Worm (Caenorhabditis elegans): ENCODE data around the gene F17C8.9.

The F17C8.9 gene

ce11 chrIII:4756983-4757382, 22.8 kb downstream of the F17C8.9 start, which contains the start of gene fbxl-2:
fbxl-2 (plus strand) TSS chrIII:4757260.
- TF ChIP-seq lin-15B (tag; optimal IDR thresholded peaks at IDR 0.05) (peak; percentile 98), unc-62 (GFP tag; optimal IDR thresholded peaks at IDR 0.05) (peak; percentile 56), dpl-1 (GFP tag; optimal IDR thresholded peaks at IDR 0.05) (peak; percentile 99 to 100 (median 100)), nhr-71 (tag; optimal IDR thresholded peaks at IDR 0.05) (peak; percentile 98), grh-1 (GFP tag; IDR thresholded peaks at IDR 0.05) (peak; percentile 94), nhr-11 (tag; optimal IDR thresholded peaks at IDR 0.05) (peak; percentile 85), fkh-8 (tag; optimal IDR thresholded peaks at IDR 0.05) (peak; percentile 96), mab-9 (GFP tag; IDR thresholded peaks at IDR 0.05) (peak; percentile 93), rnt-1 (tag; optimal IDR thresholded peaks at IDR 0.05) (peak; percentile 99), lsy-2 (tag; optimal IDR thresholded peaks at IDR 0.05) (peak; percentile 97), nhr-76 (tag; optimal IDR thresholded peaks at IDR 0.05) (peak; percentile 18), mef-2 (tag; optimal IDR thresholded peaks at IDR 0.05) (peak; percentile 82), hlh-17 (GFP tag; optimal IDR thresholded peaks at IDR 0.05; ENCODE audit: borderline replicate concordance) (no peak), ces-1 (GFP tag; optimal IDR thresholded peaks at IDR 0.05) (no peak), snpc-4 (tag; optimal IDR thresholded peaks at IDR 0.05) (peak; percentile 83), ceh-88 (GFP tag; IDR thresholded peaks at IDR 0.05) (peak; percentile 83), nhr-90 (tag; optimal IDR thresholded peaks at IDR 0.05; ENCODE audit: poor library complexity) (peak; percentile 95), nhr-47 (tag; optimal IDR thresholded peaks at IDR 0.05) (peak; percentile 98), tbx-2 (tag; optimal IDR thresholded peaks at IDR 0.05) (peak; percentile 97), sox-4 (tag; optimal IDR thresholded peaks at IDR 0.05) (peak; percentile 81), unc-30 (tag; optimal IDR thresholded peaks at IDR 0.05) (no peak), efl-3 (GFP tag; optimal IDR thresholded peaks at IDR 0.05) (peak; percentile 33), C16A3.4 (tag; optimal IDR thresholded peaks at IDR 0.05) (peak; percentile 97), unc-130 (tag; optimal IDR thresholded peaks at IDR 0.05) (peak; percentile 95), mdl-1 (tag; optimal IDR thresholded peaks at IDR 0.05) (peak in 1 of 2 experiments; percentile 79), hpl-2 (GFP tag; optimal IDR thresholded peaks at IDR 0.05) (peak; percentile 30), efl-1 (optimal IDR thresholded peaks at IDR 0.05) (peak; percentile 92 to 100), efl-1 (GFP tag; optimal IDR thresholded peaks at IDR 0.05 in 1 of 2) (peak; percentile 99 to 100), alr-1 (tag; optimal IDR thresholded peaks at IDR 0.05; ENCODE audit: borderline replicate concordance) (no peak), lin-35 (GFP tag; optimal IDR thresholded peaks at IDR 0.05) (peak; percentile 99 to 100), blmp-1 (tag; optimal IDR thresholded peaks at IDR 0.05) (peak; percentile 86), hlh-4 (tag; optimal IDR thresholded peaks at IDR 0.05) (no peak), nhr-77 (tag; optimal IDR thresholded peaks at IDR 0.05) (peak; percentile 94), lin-14 (GFP tag; optimal IDR thresholded peaks at IDR 0.05) (peak; percentile 94), nhr-28 (tag; optimal IDR thresholded peaks at IDR 0.05) (no peak), C34B4.2 (tag; optimal IDR thresholded peaks at IDR 0.05) (peak; percentile 80), ztf-4 (tag; optimal IDR thresholded peaks at IDR 0.05) (peak; percentile 91), xbp-1 (tag; optimal IDR thresholded peaks at IDR 0.05) (peak; percentile 97), vab-15 (tag; optimal IDR thresholded peaks at IDR 0.05) (no peak), elt-3 (tag; optimal IDR thresholded peaks at IDR 0.05) (peak in 5 of 6 experiments; percentile 55 to 96 (median 88)), fkh-10 (GFP tag; optimal IDR thresholded peaks at IDR 0.05) (peak; percentile 80), skn-1 (tag; optimal IDR thresholded peaks at IDR 0.05) (peak; percentile 96), Y116A8C.19 (tag; optimal IDR thresholded peaks at IDR 0.05; ENCODE audit: borderline replicate concordance) (no peak), sup-37 (GFP tag; optimal IDR thresholded peaks at IDR 0.05) (peak; percentile 92), nhr-19 (GFP tag; conservative IDR thresholded peaks at IDR 0.05) (peak; percentile 98), F16B12.6 (tag; optimal IDR thresholded peaks at IDR 0.05) (peak; percentile 79), nhr-12 (tag; optimal IDR thresholded peaks at IDR 0.05) (peak; percentile 3), lin-13 (GFP tag; optimal IDR thresholded peaks at IDR 0.05) (peak; percentile 96), pag-3 (tag; optimal IDR thresholded peaks at IDR 0.05; ENCODE audit: borderline replicate concordance, insufficient read depth) (no peak), lir-3 (tag; optimal IDR thresholded peaks at IDR 0.05; ENCODE audit: poor library complexity) (peak; percentile 82), swsn-7 (tag; optimal IDR thresholded peaks at IDR 0.05) (peak; percentile 95), nhr-85 (tag) (peak; percentile 97), sptf-1 (tag; optimal IDR thresholded peaks at IDR 0.05) (no peak)
